Fruit fly (Drosophila melanogaster): ENCODE data around the gene SdhD.
A peak's percentile ranks its signal among the peaks of the same experiment; 100 is the strongest.

Gene SdhD

DNA sequence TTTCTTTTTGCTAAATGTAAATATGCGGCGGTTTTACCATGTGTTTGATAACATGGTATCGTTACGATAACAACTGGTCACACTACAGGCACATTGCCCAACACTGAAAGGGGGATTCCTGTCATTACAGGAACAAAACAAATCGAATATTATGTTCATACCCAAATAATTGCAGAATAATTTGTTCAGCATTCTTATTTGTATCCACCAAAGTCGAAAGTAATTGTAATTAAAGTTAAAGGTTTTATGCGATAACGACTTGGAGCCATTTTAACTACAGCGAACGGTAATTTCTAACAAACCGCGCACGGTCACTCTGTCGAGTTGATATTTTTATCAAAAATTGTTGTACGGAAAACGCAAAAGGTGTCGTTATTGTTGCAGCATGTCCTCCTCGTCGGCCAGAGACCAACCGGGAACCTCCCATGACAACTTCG is 7.0 kb upstream of the SdhD start, which contains the start of the genes CG10214 and CG10375 (continued):
- peak; percentile 72; the same call in 2 of the 3 replicates for TF ChIP-seq zfh1 (GFP tag; IDR thresholded peaks at IDR 0.05)
- TF ChIP-seq fd3F (GFP tag; optimal IDR thresholded peaks at IDR 0.05), result peak; percentile 42
- TF ChIP-seq CG4854 (GFP tag; optimal IDR thresholded peaks at IDR 0.05), result peak; percentile 67
- TF ChIP-seq CG1529 (GFP tag; optimal IDR thresholded peaks at IDR 0.05), result peak; percentile 24
- TF ChIP-seq CG10209 (GFP tag; optimal IDR thresholded peaks at IDR 0.05), result peak; percentile 57
- TF ChIP-seq NC2β (GFP tag; optimal IDR thresholded peaks at IDR 0.05), result peak; percentile 83
- TF ChIP-seq sc (optimal IDR thresholded peaks at IDR 0.05), result no peak
- no peak for TF ChIP-seq sc (GFP tag; optimal IDR thresholded peaks at IDR 0.05)
- TF ChIP-seq ems (GFP tag; optimal IDR thresholded peaks at IDR 0.05), result peak; percentile 84
- TF ChIP-seq Bgb (GFP tag; IDR thresholded peaks at IDR 0.05; ENCODE audit: partially characterized antibody), result no peak; the same call in 1 of the 2 replicates
- no peak for TF ChIP-seq CG10321 (GFP tag; IDR thresholded peaks at IDR 0.05)
- TF ChIP-seq CG11247 (GFP tag; IDR thresholded peaks at IDR 0.05), result 0 out of 2 replicates have a peak, but pooled peaks have one; percentile 37
- no peak for TF ChIP-seq kah (GFP tag; optimal IDR thresholded peaks at IDR 0.05)
- TF ChIP-seq HmgZ (tag; optimal IDR thresholded peaks at IDR 0.05), result peak; percentile 85
- TF ChIP-seq slbo (GFP tag; IDR thresholded peaks at IDR 0.05), result peak; percentile 84
- peak; percentile 73; the same call in 1 of the 2 replicates for TF ChIP-seq sob (GFP tag; IDR thresholded peaks at IDR 0.05)
- TF ChIP-seq CG32772 (GFP tag; IDR thresholded peaks at IDR 0.05), result peak; percentile 48; the same call in 1 of the 2 replicates
- TF ChIP-seq cad (GFP tag; optimal IDR thresholded peaks at IDR 0.05), result no peak
- TF ChIP-seq CG17912 (GFP tag; optimal IDR thresholded peaks at IDR 0.05), result peak; percentile 8
- TF ChIP-seq gro (GFP tag; optimal IDR thresholded peaks at IDR 0.05), result peak; percentile 80
- peak; percentile 21 for TF ChIP-seq cwo (GFP tag; optimal IDR thresholded peaks at IDR 0.05)
- TF ChIP-seq Opbp (GFP tag; IDR thresholded peaks at IDR 0.05; ENCODE audit: partially characterized antibody), result peak; percentile 7; the same call in 1 of the 3 replicates
- no peak for TF ChIP-seq CG8478 (optimal IDR thresholded peaks at IDR 0.05)
- peak; percentile 87 for TF ChIP-seq mam (GFP tag; optimal IDR thresholded peaks at IDR 0.05)
- no peak for TF ChIP-seq hth (optimal IDR thresholded peaks at IDR 0.05)
- TF ChIP-seq grau (tag; optimal IDR thresholded peaks at IDR 0.05), result peak; percentile 74
- TF ChIP-seq Dref (GFP tag; IDR thresholded peaks at IDR 0.05), result peak; percentile 49
- TF ChIP-seq CG4820 (GFP tag; optimal IDR thresholded peaks at IDR 0.05), result peak; percentile 70
- TF ChIP-seq CG10267 (tag; optimal IDR thresholded peaks at IDR 0.05), result peak; percentile 99
- peak; percentile 28 for TF ChIP-seq CG6854 (GFP tag; optimal IDR thresholded peaks at IDR 0.05)
- TF ChIP-seq CG2202 (tag; optimal IDR thresholded peaks at IDR 0.05), result peak; percentile 32
- TF ChIP-seq CG4707 (GFP tag; optimal IDR thresholded peaks at IDR 0.05), result peak; percentile 17
- 0 out of 3 replicates have a peak, but pooled peaks have one; percentile 18 for TF ChIP-seq CG14860 (GFP tag; IDR thresholded peaks at IDR 0.05; ENCODE audit: partially characterized antibody)
- TF ChIP-seq chn (GFP tag; optimal IDR thresholded peaks at IDR 0.05), result peak; percentile 86
- TF ChIP-seq Deaf1 (tag; optimal IDR thresholded peaks at IDR 0.05), result no peak
- TF ChIP-seq YL-1 (GFP tag; optimal IDR thresholded peaks at IDR 0.05), result peak; percentile 94
- peak; percentile 83 for TF ChIP-seq MESR4 (GFP tag; optimal IDR thresholded peaks at IDR 0.05)
- no peak for TF ChIP-seq Doc2 (GFP tag; IDR thresholded peaks at IDR 0.05)
- TF ChIP-seq Oli (tag; optimal IDR thresholded peaks at IDR 0.05), result peak; percentile 35
- TF ChIP-seq oc (tag; optimal IDR thresholded peaks at IDR 0.05), result no peak
- TF ChIP-seq CG31224 (GFP tag; IDR thresholded peaks at IDR 0.05), result no peak
- TF ChIP-seq gsb-n (tag; optimal IDR thresholded peaks at IDR 0.05), result peak; percentile 50
- TF ChIP-seq CG11695 (GFP tag; IDR thresholded peaks at IDR 0.05), result peak; percentile 35; the same call in 1 of the 3 replicates
- no peak for TF ChIP-seq nerfin-2 (GFP tag; IDR thresholded peaks at IDR 0.05; ENCODE audit: partially characterized antibody)

All from whole organism, embryonic.